Worm (Caenorhabditis elegans) whole organism, L4 larva: ENCODE measurements around the gene K08D8.11.

Source experiments
- D1046.2 ChIP-seq: fragments of 200-800 bp; sonication (Bioruptor generic); IDR thresholded peaks from 2 replicates; pipeline ENCODE4 v1.3.6; 2022; ENCODE audit warnings: missing genetic modification characterization, missing compliant biosample characterization
- F37D6.2 ChIP-seq: sonication (generic microtip); optimal IDR thresholded peaks from 2 replicates; lab custom pipeline; 2016; ENCODE audit warnings: mild to moderate bottlenecking, missing genetic modification characterization, missing compliant biosample characterization
- F44E2.7 ChIP-seq: fragments of 200-800 bp; sonication (Bioruptor generic); IDR thresholded peaks from 2 replicates; pipeline ENCODE4 v2.1.2; 2022; ENCODE audit warnings: missing genetic modification characterization, missing compliant biosample characterization
- R02D3.7 ChIP-seq: fragments of 150-350 bp; sonication (generic microtip); optimal IDR thresholded peaks from 3 replicates; lab custom pipeline; 2014; ENCODE audit warnings: missing biosample characterization, missing genetic modification characterization
- T26A8.4 ChIP-seq: fragments of 200-800 bp; sonication (Bioruptor generic); IDR thresholded peaks from 2 replicates; pipeline ENCODE4 v1.3.6; 2022; ENCODE audit warnings: missing genetic modification characterization, missing compliant biosample characterization
- Y48G9A.11 ChIP-seq: fragments of 200-800 bp; sonication (Bioruptor generic); IDR thresholded peaks from 2 replicates; pipeline ENCODE4 v1.3.6; 2022; ENCODE audit warnings: missing genetic modification reagents, missing genetic modification characterization, missing compliant biosample characterization
- ZK546.5 ChIP-seq, 2 experiments: sonication (generic microtip); optimal IDR thresholded peaks; 2 replicates each; lab custom pipeline; 2017; ENCODE audit warnings: missing biosample characterization in 2 of 2, missing genetic modification characterization in 2 of 2
- aha-1 ChIP-seq: fragments of 150-350 bp; peaks from one replicate; lab custom pipeline; 2014; ENCODE audit warnings: missing biosample characterization, missing genetic modification characterization
- aly-2 ChIP-seq: sonication (generic microtip); optimal IDR thresholded peaks from 2 replicates; lab custom pipeline; 2018; ENCODE audit warnings: missing biosample characterization, missing genetic modification characterization
- arid-1 ChIP-seq: fragments of 200-800 bp; sonication (Bioruptor generic); conservative IDR thresholded peaks from 2 replicates; pipeline ENCODE4 v1.3.6; 2022; ENCODE audit warnings: missing genetic modification reagents, missing genetic modification characterization, missing compliant biosample characterization
- ceh-20 ChIP-seq: fragments of 200-800 bp; sonication (Bioruptor generic); IDR thresholded peaks from 2 replicates; pipeline ENCODE4 v1.3.6; 2022; ENCODE audit warnings: missing genetic modification reagents, missing genetic modification characterization, missing compliant biosample characterization
- ces-1 ChIP-seq: fragments of 150-350 bp; sonication (generic microtip); optimal IDR thresholded peaks from 4 replicates; lab custom pipeline; 2014; ENCODE audit warnings: missing biosample characterization, missing genetic modification reagents, missing genetic modification characterization
- daf-12 ChIP-seq: fragments of 150-350 bp; optimal IDR thresholded peaks from 2 replicates; lab custom pipeline; 2014; ENCODE audit warnings: missing biosample characterization, missing genetic modification reagents, missing genetic modification characterization
- dmd-6 ChIP-seq: fragments of 200-800 bp; sonication (Bioruptor generic); IDR thresholded peaks from 2 replicates; pipeline ENCODE4 v1.3.6; 2022; ENCODE audit warnings: missing genetic modification reagents, missing genetic modification characterization, missing compliant biosample characterization
- dmd-8 ChIP-seq: fragments of 200-800 bp; sonication (Bioruptor generic); IDR thresholded peaks from 2 replicates; pipeline ENCODE4 v1.3.6; 2022; ENCODE audit warnings: missing genetic modification characterization, missing compliant biosample characterization
- dmd-9 ChIP-seq: fragments of 200-800 bp; sonication (Bioruptor generic); IDR thresholded peaks from 2 replicates; pipeline ENCODE4 v1.3.6; 2022; ENCODE audit warnings: missing genetic modification reagents, missing genetic modification characterization, missing compliant biosample characterization
- dve-1 ChIP-seq: sonication (generic microtip); optimal IDR thresholded peaks from 2 replicates; lab custom pipeline; 2017; ENCODE audit warnings: antibody characterized with exemption, mild to moderate bottlenecking, missing genetic modification characterization, missing compliant biosample characterization; ENCODE audit not compliant: insufficient read depth
- fos-1 ChIP-seq: fragments of 150-350 bp; optimal IDR thresholded peaks from 2 replicates; lab custom pipeline; 2014; ENCODE audit warnings: missing biosample characterization, missing genetic modification characterization
- hmg-1.1 ChIP-seq: fragments of 200-800 bp; sonication (Bioruptor generic); IDR thresholded peaks from 2 replicates; pipeline ENCODE4 v1.3.6; 2022; ENCODE audit warnings: missing genetic modification reagents, missing genetic modification characterization, missing compliant biosample characterization
- lim-7 ChIP-seq: fragments of 200-800 bp; sonication (Bioruptor generic); IDR thresholded peaks from 2 replicates; pipeline ENCODE4 v1.3.6; 2022; ENCODE audit warnings: missing genetic modification characterization, missing compliant biosample characterization
- lin-29 ChIP-seq: fragments of 200-800 bp; sonication (Bioruptor generic); IDR thresholded peaks from 2 replicates; pipeline ENCODE4 v1.3.6; 2022; ENCODE audit warnings: missing genetic modification reagents, missing genetic modification characterization, missing compliant biosample characterization
- lin-38 ChIP-seq: fragments of 200-800 bp; sonication (Bioruptor generic); IDR thresholded peaks from 2 replicates; pipeline ENCODE4 v1.3.6; 2022; ENCODE audit warnings: missing genetic modification reagents, missing genetic modification characterization, missing compliant biosample characterization
- lir-3 ChIP-seq: sonication (generic microtip); optimal IDR thresholded peaks from 2 replicates; lab custom pipeline; 2016; ENCODE audit warnings: mild to moderate bottlenecking, missing genetic modification characterization, missing compliant biosample characterization
- madf-9 ChIP-seq: fragments of 200-800 bp; sonication (Bioruptor generic); conservative IDR thresholded peaks from 2 replicates; pipeline ENCODE4 v1.3.6; 2022; ENCODE audit warnings: missing genetic modification reagents, missing genetic modification characterization, missing compliant biosample characterization
- mdt-29 ChIP-seq: fragments of 200-800 bp; sonication (Bioruptor generic); IDR thresholded peaks from 2 replicates; pipeline ENCODE4 v1.3.6; 2022; ENCODE audit warnings: missing genetic modification reagents, missing genetic modification characterization, missing compliant biosample characterization
- mep-1 ChIP-seq: fragments of 150-350 bp; sonication (generic microtip); optimal IDR thresholded peaks from 3 replicates; lab custom pipeline; 2014; ENCODE audit warnings: missing biosample characterization, missing genetic modification characterization
- nhr-102 ChIP-seq: sonication (generic microtip); optimal IDR thresholded peaks from 2 replicates; lab custom pipeline; 2016; ENCODE audit warnings: mild to moderate bottlenecking, missing genetic modification characterization, moderate library complexity, missing compliant biosample characterization
- nhr-237 ChIP-seq: sonication (generic microtip); optimal IDR thresholded peaks from 2 replicates; lab custom pipeline; 2017; ENCODE audit warnings: missing biosample characterization, missing genetic modification characterization
- nhr-28 ChIP-seq: fragments of 150-350 bp; optimal IDR thresholded peaks from 2 replicates; lab custom pipeline; 2014; ENCODE audit warnings: missing biosample characterization, missing genetic modification characterization
- nhr-42 ChIP-seq: fragments of 200-800 bp; sonication (Bioruptor generic); IDR thresholded peaks from 2 replicates; pipeline ENCODE4 v1.3.6; 2022; ENCODE audit warnings: missing genetic modification characterization, missing compliant biosample characterization
- nhr-48 ChIP-seq: sonication (generic microtip); optimal IDR thresholded peaks from 2 replicates; lab custom pipeline; 2016; ENCODE audit warnings: mild to moderate bottlenecking, missing genetic modification characterization, missing compliant biosample characterization
- nhr-6 ChIP-seq: fragments of 150-350 bp; optimal IDR thresholded peaks from 2 replicates; lab custom pipeline; 2014; ENCODE audit warnings: missing biosample characterization, missing genetic modification characterization
- nhr-76 ChIP-seq: fragments of 150-350 bp; optimal IDR thresholded peaks from 2 replicates; lab custom pipeline; 2014; ENCODE audit warnings: missing biosample characterization, missing genetic modification characterization
- php-3 ChIP-seq: fragments of 200-800 bp; sonication (Bioruptor generic); IDR thresholded peaks from 2 replicates; pipeline ENCODE4 v1.3.6; 2022; ENCODE audit warnings: missing genetic modification reagents, missing genetic modification characterization, missing compliant biosample characterization
- pqm-1 ChIP-seq: sonication (generic microtip); optimal IDR thresholded peaks from 2 replicates; lab custom pipeline; 2017; ENCODE audit warnings: missing biosample characterization, missing genetic modification characterization
- sdz-12 ChIP-seq: fragments of 200-800 bp; sonication (Bioruptor generic); optimal IDR thresholded peaks from 2 replicates; lab custom pipeline; 2018; ENCODE audit warnings: mild to moderate bottlenecking, missing genetic modification characterization, missing compliant biosample characterization
- set-16 ChIP-seq: fragments of 200-800 bp; sonication (Bioruptor generic); IDR thresholded peaks from 2 replicates; pipeline ENCODE4 v1.3.6; 2022; ENCODE audit warnings: missing genetic modification reagents, missing genetic modification characterization, missing compliant biosample characterization
- skn-1 ChIP-seq: fragments of 150-350 bp; optimal IDR thresholded peaks from 2 replicates; lab custom pipeline; 2014; ENCODE audit warnings: missing biosample characterization, missing genetic modification characterization
- spr-3 ChIP-seq: fragments of 200-800 bp; sonication (Bioruptor generic); optimal IDR thresholded peaks from 2 replicates; lab custom pipeline; 2018; ENCODE audit warnings: mild to moderate bottlenecking, missing genetic modification characterization, missing compliant biosample characterization
- tag-97 ChIP-seq: fragments of 200-800 bp; sonication (Bioruptor generic); IDR thresholded peaks from 2 replicates; pipeline ENCODE4 v1.3.6; 2022; ENCODE audit warnings: missing genetic modification characterization, missing compliant biosample characterization
- unc-39 ChIP-seq: sonication (generic microtip); optimal IDR thresholded peaks from 2 replicates; lab custom pipeline; 2017; ENCODE audit warnings: missing biosample characterization, missing genetic modification characterization
- unc-62 ChIP-seq, 3 experiments: fragments of 150-350 bp in 1 of 3; sonication (generic microtip); optimal IDR thresholded peaks in 2 of 3; peaks in 1 of 3; 1 replicate in 1 of 3; 2 replicates in 2 of 3; lab custom pipeline; 2014 to 2017; ENCODE audit warnings: missing biosample characterization in 3 of 3, missing genetic modification characterization in 3 of 3, missing genetic modification reagents in 3 of 3, missing genotype in 1 of 3
- vab-7 ChIP-seq: fragments of 200-800 bp; sonication (Bioruptor generic); IDR thresholded peaks from 2 replicates; pipeline ENCODE4 v1.3.6; 2022; ENCODE audit warnings: missing genetic modification reagents, missing genetic modification characterization, missing compliant biosample characterization
- zfp-3 ChIP-seq: fragments of 200-800 bp; sonication (Bioruptor generic); conservative IDR thresholded peaks from 2 replicates; pipeline ENCODE4 v1.3.6; 2022; ENCODE audit warnings: missing genetic modification reagents, missing genetic modification characterization, missing compliant biosample characterization
- zip-11 ChIP-seq: fragments of 200-800 bp; sonication (Bioruptor generic); IDR thresholded peaks from 2 replicates; pipeline ENCODE4 v1.3.6; 2022; ENCODE audit warnings: missing genetic modification characterization, missing compliant biosample characterization

K08D8.11 gene

DNA sequence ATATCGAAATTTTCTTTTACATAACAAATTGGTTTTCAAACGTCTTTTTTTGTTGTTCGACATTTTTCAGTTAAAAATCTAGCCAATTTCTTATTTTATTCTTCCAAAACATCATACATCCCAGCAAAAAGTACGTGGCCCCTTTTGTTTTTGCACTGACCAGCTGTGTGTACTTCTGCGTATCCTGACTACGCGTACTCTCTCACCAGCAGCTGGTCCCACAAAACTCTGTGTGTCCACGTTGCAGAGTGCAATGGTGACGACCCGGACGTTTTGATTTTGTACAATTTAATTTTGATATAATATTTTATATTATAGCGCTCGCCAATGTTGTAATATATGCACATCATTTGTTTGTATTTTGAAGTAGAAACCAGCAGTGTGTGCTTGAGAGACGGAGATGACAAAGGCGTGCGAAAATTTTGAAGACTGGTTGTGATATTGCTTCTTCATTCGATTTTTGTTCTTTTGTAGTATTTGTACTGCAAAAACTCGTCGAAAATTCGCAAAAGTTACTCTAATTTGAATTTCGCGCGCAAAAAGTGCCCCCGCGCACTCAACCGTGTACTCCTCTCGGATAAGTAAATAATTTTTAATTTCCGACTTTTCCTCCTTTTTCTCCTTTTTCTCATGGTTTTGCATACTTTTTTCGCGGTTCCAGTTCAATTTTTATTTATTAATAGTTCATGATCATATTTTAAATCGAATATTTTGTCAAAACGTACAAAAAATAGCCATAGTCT, 40.6 kb upstream of the K08D8.11 start (continued):
- 0 out of 2 replicates have a peak, but pooled peaks have one; percentile 19 for TF ChIP-seq dmd-6 (GFP tag; lab: Robert Waterston, UW)
- no peak for TF ChIP-seq dmd-8 (GFP tag; lab: Robert Waterston, UW)
- peak; percentile 38; the same call in 1 of the 2 replicates for TF ChIP-seq lin-38 (GFP tag; lab: Robert Waterston, UW)
- TF ChIP-seq lim-7 (GFP tag; lab: Robert Waterston, UW): no peak
- TF ChIP-seq sdz-12 (GFP tag; lab: Kevin White, UChicago): no peak
- no peak for TF ChIP-seq aly-2 (tag; lab: Kevin White, UChicago)
- TF ChIP-seq nhr-237 (tag; lab: Kevin White, UChicago): no peak
- no peak for TF ChIP-seq nhr-102 (tag; lab: Kevin White, UChicago)
- TF ChIP-seq nhr-42 (GFP tag; lab: Robert Waterston, UW): no peak
- no peak for TF ChIP-seq ceh-20 (GFP tag; lab: Robert Waterston, UW)
- TF ChIP-seq fos-1: no peak
- TF ChIP-seq R02D3.7 (tag; lab: Kevin White, UChicago): no peak
- no peak for TF ChIP-seq spr-3 (GFP tag; lab: Kevin White, UChicago)
- no peak for TF ChIP-seq D1046.2 (GFP tag; lab: Robert Waterston, UW)
- TF ChIP-seq mdt-29 (GFP tag; lab: Robert Waterston, UW): no peak
- no peak for TF ChIP-seq dmd-9
- no peak for TF ChIP-seq madf-9 (GFP tag; lab: Robert Waterston, UW)
- no peak for TF ChIP-seq nhr-76 (tag; lab: Kevin White, UChicago)
- TF ChIP-seq ZK546.5 (tag; optimal IDR thresholded peaks at IDR 0.05; lab: Kevin White, UChicago): no peak
- no peak for TF ChIP-seq F44E2.7 (GFP tag; lab: Robert Waterston, UW)
- TF ChIP-seq unc-39 (tag; lab: Kevin White, UChicago): no peak
- no peak for TF ChIP-seq ces-1
- no peak for TF ChIP-seq Y48G9A.11
- no peak for TF ChIP-seq dve-1 (tag; lab: Kevin White, UChicago)
- no peak for TF ChIP-seq daf-12 (tag; lab: Kevin White, UChicago)
- TF ChIP-seq mep-1 (tag; lab: Kevin White, UChicago): no peak

DNA sequence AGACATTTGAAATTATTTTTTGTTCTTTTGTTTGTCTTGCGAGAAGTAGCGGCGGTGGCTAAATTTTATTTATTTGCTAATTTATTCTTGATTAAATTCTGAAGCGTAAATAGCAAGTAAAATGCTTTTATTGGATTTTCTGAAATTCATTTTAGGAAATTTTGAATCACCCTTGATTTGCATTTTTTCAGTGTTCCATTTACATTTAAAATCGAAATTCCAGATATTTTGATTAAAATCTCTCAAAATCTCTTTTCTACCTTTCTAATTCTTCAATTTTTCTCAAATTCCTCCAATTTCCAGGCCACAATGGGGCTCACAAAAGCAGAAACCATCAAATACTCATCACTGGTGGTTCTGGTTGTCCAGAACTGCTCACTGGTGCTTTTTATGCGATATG, 39.8 kb upstream of the K08D8.11 start, which contains the start of gene nstp-5:
nstp-5 (plus strand) TSS at position 301 of the 400 bp plus-strand sequence.
- TF ChIP-seq aha-1 (tag; lab: Kevin White, UChicago): peak; percentile 41
- TF ChIP-seq spr-3 (GFP tag; lab: Kevin White, UChicago): no peak
- no peak for TF ChIP-seq lir-3 (tag; lab: Kevin White, UChicago)

DNA sequence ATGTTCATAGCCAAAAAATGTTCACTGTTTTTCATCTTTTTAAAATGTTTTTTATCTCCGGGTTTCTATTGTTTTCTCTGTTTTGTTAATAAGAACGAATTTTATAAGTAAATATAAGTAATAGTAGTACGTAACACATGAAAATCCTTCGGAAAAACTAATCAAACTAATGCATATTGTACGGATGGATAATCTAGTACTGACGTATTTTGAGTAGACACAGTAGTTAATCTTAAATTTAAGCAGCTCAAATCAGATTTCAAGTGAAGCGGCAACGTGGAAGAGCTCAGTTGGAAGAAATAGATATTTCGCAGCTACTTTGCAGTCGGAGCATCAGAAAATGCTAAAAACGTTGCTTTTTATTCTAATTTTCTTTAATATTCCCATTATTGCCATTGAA, 35.3 kb upstream of the K08D8.11 start, which contains the start of gene gcy-18:
gcy-18 (plus strand) TSS at position 301 of the 400 bp plus-strand sequence.
- peak in 1 of 2 experiments; percentile 77 for TF ChIP-seq unc-62 (GFP tag; optimal IDR thresholded peaks at IDR 0.05 in 1 of 2; lab: Kevin White, UChicago)
- no peak for TF ChIP-seq unc-62 (tag; optimal IDR thresholded peaks at IDR 0.05; lab: Kevin White, UChicago)
- TF ChIP-seq daf-12 (tag; lab: Kevin White, UChicago): no peak

DNA sequence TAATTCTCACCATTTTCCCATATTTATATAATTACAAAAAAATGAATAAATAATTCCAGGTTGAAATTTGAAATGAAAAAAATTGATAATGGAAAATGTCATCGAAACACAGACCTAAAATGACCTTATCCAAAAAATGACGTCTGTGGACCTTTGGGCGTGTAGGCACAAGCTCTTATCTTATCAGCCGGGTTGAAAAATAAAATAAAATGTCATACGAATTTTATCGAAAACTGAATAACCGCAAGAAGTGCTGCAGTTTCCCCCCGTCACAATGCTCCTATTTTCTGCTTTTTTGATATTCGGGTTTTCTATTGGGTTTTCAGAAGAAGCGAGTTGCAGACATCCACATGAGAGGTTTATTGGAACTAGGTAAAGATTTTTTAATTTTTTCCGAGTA, 29.2 kb upstream of the K08D8.11 start, which contains the start of gene clec-186:
clec-186 (plus strand) TSS at position 226 of the 400 bp plus-strand sequence.
- TF ChIP-seq zfp-3 (no peak), skn-1 (tag; lab: Kevin White, UChicago) (no peak), nhr-6 (peak; percentile 29), hmg-1.1 (GFP tag; lab: Robert Waterston, UW) (no peak), zip-11 (GFP tag; lab: Robert Waterston, UW) (no peak), mdt-29 (GFP tag; lab: Robert Waterston, UW) (no peak), set-16 (no peak), mep-1 (tag; lab: Kevin White, UChicago) (no peak), dve-1 (tag; lab: Kevin White, UChicago) (peak; percentile 60), vab-7 (no peak), nhr-48 (tag; lab: Kevin White, UChicago) (peak; percentile 49), nhr-28 (tag; lab: Kevin White, UChicago) (peak; percentile 77), tag-97 (no peak), pqm-1 (tag; lab: Kevin White, UChicago) (peak; percentile 84), php-3 (GFP tag; lab: Robert Waterston, UW) (peak; percentile 67; the same call in 1 of the 2 replicates), T26A8.4 (no peak), arid-1 (GFP tag; lab: Robert Waterston, UW) (no peak), lin-29 (GFP tag; lab: Robert Waterston, UW) (no peak), F37D6.2 (tag; lab: Kevin White, UChicago) (no peak)
